Fruit fly (Drosophila melanogaster) Kc167 (cell line): ENCODE results near the gene CG45002.

ENCODE experiments used
- Myc ChIP-seq: fragments of >200 bp; optimal IDR thresholded peaks from 2 replicates; lab custom pipeline; 2017; ENCODE audit warnings: missing external identifiers
- Sin3A ChIP-seq: fragments of >200 bp; optimal IDR thresholded peaks from 2 replicates; lab custom pipeline; 2018; ENCODE audit warnings: missing external identifiers
- h ChIP-seq: fragments of >200 bp; optimal IDR thresholded peaks from 3 replicates; lab custom pipeline; 2018; ENCODE audit warnings: missing external identifiers
- insv ChIP-seq: fragments of >200 bp; optimal IDR thresholded peaks from 3 replicates; lab custom pipeline; 2018; ENCODE audit warnings: missing external identifiers
- psq ChIP-seq: fragments of >200 bp; optimal IDR thresholded peaks from 2 replicates; lab custom pipeline; 2017; ENCODE audit warnings: missing external identifiers
- ttk ChIP-seq: sonication (Bioruptor generic); optimal IDR thresholded peaks from 2 replicates; lab custom pipeline; 2017; ENCODE audit warnings: missing external identifiers

Gene CG45002

dm6 chrX:17023199-17023598, 43.3 kb downstream of the CG45002 start, which contains the start of gene CG43997:
Gene CG43997, plus strand, starts transcription at chrX:17023499.
- TF ChIP-seq psq (no peak), Sin3A (no peak), insv (no peak), h (lab: Kevin White, UChicago) (no peak), Myc (lab: Kevin White, UChicago) (no peak), ttk (lab: Kevin White, UChicago) (no peak)

DNA sequence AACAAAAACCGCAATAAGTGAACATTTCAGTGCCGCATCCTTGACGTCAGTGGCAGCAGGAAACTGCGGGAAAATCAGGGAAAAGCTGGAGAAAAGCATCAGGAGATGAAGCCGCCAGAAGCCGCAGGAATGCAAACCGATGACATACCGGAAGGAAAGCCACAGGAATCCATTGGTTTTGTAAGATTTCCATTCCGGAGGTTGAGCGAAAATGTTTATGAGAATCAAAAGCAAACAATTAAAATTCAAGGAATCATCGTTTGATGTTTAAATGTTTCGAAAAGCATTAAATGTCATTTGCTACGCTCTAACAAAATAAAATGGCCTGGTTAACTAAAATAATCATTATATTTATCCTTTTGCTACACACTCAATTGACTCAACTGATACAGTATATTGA, 44.5 kb downstream of the CG45002 start, which contains the start of gene CG43996:
CG43996 (plus strand) TSS at position 301 of the 400 bp plus-strand sequence.
- no peak for TF ChIP-seq ttk (lab: Kevin White, UChicago)
- TF ChIP-seq psq: no peak
- TF ChIP-seq Sin3A: no peak
- TF ChIP-seq Myc (lab: Kevin White, UChicago): no peak
- no peak for TF ChIP-seq h (lab: Kevin White, UChicago)
- TF ChIP-seq insv: no peak

- TF ChIP-seq Myc (lab: Kevin White, UChicago): no peak
- TF ChIP-seq psq: no peak
- no peak for TF ChIP-seq ttk (lab: Kevin White, UChicago)
- TF ChIP-seq insv: no peak
These were observed 45.1 kb downstream of the CG45002 start for dm6 chrX:17021435-17021834.

- TF ChIP-seq psq: no peak
- no peak for TF ChIP-seq ttk (lab: Kevin White, UChicago)
- TF ChIP-seq h (lab: Kevin White, UChicago): no peak
- no peak for TF ChIP-seq insv
- TF ChIP-seq Myc (lab: Kevin White, UChicago): no peak
- TF ChIP-seq Sin3A: no peak
These were observed 79.6 kb downstream of the CG45002 start for dm6 chrX:16986928-16987327.

DNA sequence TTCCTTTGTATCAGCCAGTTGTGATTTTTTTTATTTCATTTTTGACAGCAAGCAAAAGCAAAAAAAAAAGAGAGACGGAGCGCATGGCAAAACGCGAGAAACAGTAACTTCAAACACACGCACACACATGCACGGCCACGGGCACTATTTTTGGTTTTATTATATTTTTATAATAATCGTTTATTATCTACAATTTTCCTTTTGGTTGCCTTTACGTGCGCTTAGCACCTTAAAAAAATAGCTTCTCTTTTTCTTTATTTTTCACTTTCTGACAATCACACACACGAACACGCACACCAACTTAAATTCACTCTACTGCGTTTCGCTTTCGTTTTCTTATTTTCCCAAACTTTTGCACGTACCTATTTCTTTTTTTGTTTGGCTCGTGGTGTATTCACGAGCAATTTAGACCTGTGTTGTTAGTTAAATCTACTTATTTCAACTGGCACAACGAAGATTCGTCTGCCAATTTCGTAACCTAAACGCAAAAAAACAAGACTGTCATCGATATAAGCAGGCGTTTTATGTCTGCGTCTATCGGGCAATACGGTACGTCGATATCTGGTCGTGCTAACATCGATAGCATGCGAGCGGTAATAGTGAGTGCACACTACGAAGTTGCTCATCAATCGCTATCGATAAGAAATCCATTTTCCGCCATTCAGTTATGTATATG, 98.2 kb downstream of the CG45002 start, which contains the start of gene Ubr1:
Ubr1 (minus strand) TSS at position 532 of the 676 bp plus-strand sequence.
- TF ChIP-seq ttk (lab: Kevin White, UChicago) (no peak), psq (no peak), insv (no peak), Sin3A (no peak)

dm6 chrX:16967415-16967814, 99.1 kb downstream of the CG45002 start:
- TF ChIP-seq Sin3A (no peak), h (lab: Kevin White, UChicago) (peak; percentile 85)

dm6 chrX:16966532-16966931, 100.0 kb downstream of the CG45002 start:
- TF ChIP-seq Sin3A (no peak), psq (no peak), Myc (lab: Kevin White, UChicago) (no peak), ttk (lab: Kevin White, UChicago) (no peak), h (lab: Kevin White, UChicago) (no peak), insv (no peak)

DNA sequence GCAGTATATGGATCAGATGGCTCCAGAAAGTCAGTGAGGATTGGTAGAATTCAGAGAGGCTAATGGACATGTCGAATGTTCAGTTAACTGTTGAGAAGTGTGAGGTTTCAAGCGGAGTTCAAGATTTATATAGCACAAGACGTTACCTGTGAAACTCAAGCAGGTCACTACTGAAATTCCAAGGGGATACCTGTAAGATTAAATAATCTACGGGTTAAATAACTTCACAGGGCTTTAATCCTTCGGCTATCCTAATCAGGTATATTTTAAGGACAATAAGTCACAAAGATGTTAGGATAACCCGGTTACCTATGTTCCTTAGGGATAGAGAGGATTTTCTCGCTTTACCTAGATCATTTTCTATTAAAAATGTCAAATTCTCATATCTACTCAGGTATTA, 118.2 kb downstream of the CG45002 start, which contains the start of gene CG13000:
CG13000 (minus strand) TSS at position 101 of the 400 bp plus-strand sequence.
- TF ChIP-seq insv (no peak), Myc (lab: Kevin White, UChicago) (no peak), psq (no peak), h (lab: Kevin White, UChicago) (no peak), ttk (lab: Kevin White, UChicago) (no peak), Sin3A (no peak)

DNA sequence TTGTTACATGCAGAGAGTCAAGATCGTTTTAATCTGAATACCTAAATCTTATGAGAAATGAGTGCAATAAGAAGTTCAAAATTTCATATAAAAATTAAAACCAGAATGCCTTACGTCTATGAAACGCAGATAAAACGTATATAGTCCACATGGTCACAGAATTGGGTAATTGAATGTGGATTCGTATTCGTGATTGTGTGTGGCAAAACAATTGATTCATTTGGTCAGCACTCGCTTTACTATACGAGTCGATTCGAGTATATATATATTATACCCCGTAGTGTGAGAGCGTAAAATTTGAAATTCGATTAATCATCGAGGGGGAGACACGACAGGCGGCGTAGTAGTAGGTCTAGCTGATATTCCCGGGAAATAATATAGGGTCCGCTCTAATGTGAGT, 119.9 kb downstream of the CG45002 start:
- TF ChIP-seq ttk (lab: Kevin White, UChicago) (no peak), Sin3A (no peak), insv (no peak), h (lab: Kevin White, UChicago) (no peak), psq (no peak)

dm6 chrX:16945414-16945813, 121.1 kb downstream of the CG45002 start:
- TF ChIP-seq ttk (lab: Kevin White, UChicago) (no peak), psq (no peak), Myc (lab: Kevin White, UChicago) (no peak), Sin3A (no peak), h (lab: Kevin White, UChicago) (no peak), insv (no peak)

dm6 chrX:16944049-16944532, 122.4 kb downstream of the CG45002 start:
- no peak for TF ChIP-seq Myc (lab: Kevin White, UChicago)
- TF ChIP-seq Sin3A: no peak
- no peak for TF ChIP-seq psq
- TF ChIP-seq ttk (lab: Kevin White, UChicago): no peak
- TF ChIP-seq insv: no peak
- no peak for TF ChIP-seq h (lab: Kevin White, UChicago)

DNA sequence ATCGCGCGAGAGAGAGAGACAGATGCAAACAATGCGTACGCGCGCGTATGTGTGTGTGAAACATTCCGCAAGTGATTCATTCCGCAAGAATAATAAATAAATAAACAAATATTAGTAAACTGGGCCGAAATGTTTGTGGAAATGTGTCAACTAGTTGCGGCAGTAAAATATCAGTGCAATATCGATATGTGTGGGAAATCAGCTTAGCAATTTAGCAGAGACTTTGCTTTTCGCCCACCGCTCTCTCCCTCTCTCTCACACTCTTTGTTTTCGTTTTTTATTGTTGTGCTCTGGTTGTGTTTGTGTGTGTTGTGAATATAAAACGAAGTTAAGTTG, 123.0 kb downstream of the CG45002 start:
- TF ChIP-seq Sin3A: no peak
- TF ChIP-seq psq: no peak
- TF ChIP-seq Myc (lab: Kevin White, UChicago): no peak
- no peak for TF ChIP-seq ttk (lab: Kevin White, UChicago)
- no peak for TF ChIP-seq insv
- no peak for TF ChIP-seq h (lab: Kevin White, UChicago)

dm6 chrX:16942735-16943514, 123.6 kb downstream of the CG45002 start, which contains the start of the genes CG13001 and RhoGAP15B:
Gene CG13001, minus strand, starts transcription at chrX:16942871.
Gene RhoGAP15B, plus strand, starts transcription at chrX:16943290.
- TF ChIP-seq Myc (lab: Kevin White, UChicago) (no peak), Sin3A (no peak), ttk (lab: Kevin White, UChicago) (no peak), insv (no peak), psq (no peak), h (lab: Kevin White, UChicago) (no peak)
